Fruit fly (Drosophila melanogaster) whole organism, wandering third instar larva: ENCODE measurements around the gene CG33514.

Source experiments
- Abd-B ChIP-seq: fragments of >200 bp; optimal IDR thresholded peaks from 2 replicates; lab custom pipeline; 2017; ENCODE audit warnings: missing biosample characterization, missing genetic modification characterization
- CG32264 ChIP-seq: fragments of 200-800 bp; sonication (Bioruptor generic); optimal IDR thresholded peaks from 2 replicates; lab custom pipeline; 2016; ENCODE audit warnings: missing biosample characterization, missing genetic modification characterization
- CG9705 ChIP-seq: fragments of 200-800 bp; sonication (Bioruptor generic); optimal IDR thresholded peaks from 2 replicates; lab custom pipeline; 2018; ENCODE audit warnings: missing biosample characterization, mild to moderate bottlenecking, missing genetic modification characterization
- CrebA ChIP-seq: fragments of 200-800 bp; sonication (Bioruptor generic); optimal IDR thresholded peaks from 2 replicates; lab custom pipeline; 2016; ENCODE audit warnings: missing biosample characterization, mild to moderate bottlenecking, missing genetic modification characterization, borderline replicate concordance
- Dfd ChIP-seq: fragments of >200 bp; optimal IDR thresholded peaks from 2 replicates; lab custom pipeline; 2017; ENCODE audit warnings: missing biosample characterization, missing genetic modification characterization
- Dif ChIP-seq: fragments of 200-275, 200-300 bp; sonication (Bioruptor generic); optimal IDR thresholded peaks from 2 replicates; lab custom pipeline; 2018; ENCODE audit warnings: missing biosample characterization, missing genetic modification characterization; ENCODE audit not compliant: partially characterized antibody
- GATAd ChIP-seq: sonication (Bioruptor generic); optimal IDR thresholded peaks from 2 replicates; lab custom pipeline; 2016; ENCODE audit warnings: missing biosample characterization, missing genetic modification characterization
- HLH106 ChIP-seq: fragments of 200-800 bp; optimal IDR thresholded peaks from 3 replicates; lab custom pipeline; 2019; ENCODE audit warnings: missing biosample characterization, mild to moderate bottlenecking, missing genetic modification characterization, moderate library complexity
- Hnf4 ChIP-seq: fragments of 200-800 bp; sonication (Bioruptor generic); optimal IDR thresholded peaks from 2 replicates; lab custom pipeline; 2016; ENCODE audit warnings: missing biosample characterization, mild to moderate bottlenecking, missing genetic modification characterization
- Hr78 ChIP-seq: fragments of >200 bp; optimal IDR thresholded peaks from 2 replicates; lab custom pipeline; 2017; ENCODE audit warnings: missing biosample characterization, missing genetic modification characterization
- Hr83 ChIP-seq: fragments of 200-300 bp; sonication (Bioruptor generic); optimal IDR thresholded peaks from 2 replicates; lab custom pipeline; 2016; ENCODE audit warnings: missing biosample characterization, mild to moderate bottlenecking, missing genetic modification characterization, moderate library complexity; ENCODE audit not compliant: poor library complexity, severe bottlenecking
- Jra ChIP-seq: sonication (Bioruptor generic); optimal IDR thresholded peaks from 2 replicates; lab custom pipeline; 2016; ENCODE audit warnings: missing biosample characterization, missing genetic modification characterization
- Mio ChIP-seq: sonication (Bioruptor generic); optimal IDR thresholded peaks from 2 replicates; lab custom pipeline; 2016; ENCODE audit warnings: missing biosample characterization, missing genetic modification characterization
- Myc ChIP-seq: fragments of >200 bp; optimal IDR thresholded peaks from 2 replicates; lab custom pipeline; 2017
- N ChIP-seq: fragments of >200 bp; optimal IDR thresholded peaks from 2 replicates; lab custom pipeline; 2018; ENCODE audit warnings: missing biosample characterization, missing external identifiers, missing genetic modification characterization
- OdsH ChIP-seq: fragments of 200-800 bp; sonication (Bioruptor generic); optimal IDR thresholded peaks from 2 replicates; lab custom pipeline; 2016; ENCODE audit warnings: missing biosample characterization, mild to moderate bottlenecking, missing genetic modification characterization
- Rel ChIP-seq, 2 experiments: fragments of 200-800 bp; sonication (Bioruptor generic) in 1 of 2; optimal IDR thresholded peaks; 2 replicates in 1 of 2; 3 replicates in 1 of 2; lab custom pipeline; 2016 to 2019; ENCODE audit warnings: mild to moderate bottlenecking in 2 of 2, missing biosample characterization in 2 of 2, missing genetic modification characterization in 2 of 2, moderate library complexity in 1 of 2
- Sp1 ChIP-seq: fragments of 200-800 bp; sonication (Bioruptor generic); optimal IDR thresholded peaks from 3 replicates; lab custom pipeline; 2019; ENCODE audit warnings: missing biosample characterization, mild to moderate bottlenecking, missing genetic modification characterization, moderate library complexity
- Vsx2 ChIP-seq: fragments of 200-300, 225-300 bp; sonication (Bioruptor generic); optimal IDR thresholded peaks from 2 replicates; lab custom pipeline; 2018; ENCODE audit warnings: missing biosample characterization, missing genetic modification characterization; ENCODE audit not compliant: partially characterized antibody
- br ChIP-seq: fragments of 200-800 bp; sonication (Bioruptor generic); optimal IDR thresholded peaks from 2 replicates; lab custom pipeline; 2016; ENCODE audit warnings: missing biosample characterization, missing genetic modification characterization
- brk ChIP-seq: fragments of 200-800 bp; sonication (Bioruptor generic); optimal IDR thresholded peaks from 2 replicates; lab custom pipeline; 2016; ENCODE audit warnings: missing biosample characterization, mild to moderate bottlenecking, missing genetic modification characterization
- dl ChIP-seq, 2 experiments: fragments of 175-275, 200-275 bp in 1 of 2; fragments of 200-275 bp in 1 of 2; sonication (Bioruptor generic); optimal IDR thresholded peaks; lab custom pipeline; 2018; ENCODE audit warnings: mild to moderate bottlenecking in 2 of 2, missing biosample characterization in 2 of 2, missing genetic modification characterization in 2 of 2, moderate library complexity in 2 of 2; ENCODE audit not compliant: partially characterized antibody in 2 of 2, insufficient read depth in 1 of 2
- dmrt93B ChIP-seq: fragments of 200-800 bp; sonication (Bioruptor generic); optimal IDR thresholded peaks from 2 replicates; lab custom pipeline; 2018; ENCODE audit warnings: missing biosample characterization, mild to moderate bottlenecking, missing genetic modification characterization
- dsf ChIP-seq: sonication (Bioruptor generic); optimal IDR thresholded peaks from 2 replicates; lab custom pipeline; 2016; ENCODE audit warnings: missing biosample characterization, missing genetic modification characterization, borderline replicate concordance
- ey ChIP-seq: fragments of 200-800 bp; sonication (Bioruptor generic); optimal IDR thresholded peaks from 2 replicates; lab custom pipeline; 2016; ENCODE audit warnings: missing biosample characterization, missing genetic modification characterization
- foxo ChIP-seq, 2 experiments: fragments of 200-800 bp; sonication (Bioruptor generic); optimal IDR thresholded peaks; 2 replicates in 1 of 2; 3 replicates in 1 of 2; lab custom pipeline; 2016 to 2017; ENCODE audit warnings: missing biosample characterization in 2 of 2, missing genetic modification characterization in 2 of 2
- fru ChIP-seq: fragments of 200-800 bp; sonication (Bioruptor generic); optimal IDR thresholded peaks from 3 replicates; lab custom pipeline; 2016; ENCODE audit warnings: missing biosample characterization, mild to moderate bottlenecking, missing genetic modification characterization
- h ChIP-seq: fragments of 200-800 bp; sonication (Bioruptor generic); optimal IDR thresholded peaks from 3 replicates; lab custom pipeline; 2016; ENCODE audit warnings: missing biosample characterization, mild to moderate bottlenecking, missing genetic modification characterization
- jim ChIP-seq: fragments of 175-275, 200-325 bp; sonication (Bioruptor generic); optimal IDR thresholded peaks from 2 replicates; lab custom pipeline; 2016; ENCODE audit warnings: missing biosample characterization, mild to moderate bottlenecking, missing genetic modification characterization
- lola ChIP-seq: fragments of >200 bp; optimal IDR thresholded peaks from 2 replicates; lab custom pipeline; 2017; ENCODE audit warnings: missing biosample characterization, missing genetic modification characterization
- pan ChIP-seq: fragments of >200 bp; optimal IDR thresholded peaks from 2 replicates; lab custom pipeline; 2017
- psq ChIP-seq: fragments of 200-800 bp; sonication (Bioruptor generic); optimal IDR thresholded peaks from 3 replicates; lab custom pipeline; 2017; ENCODE audit warnings: missing biosample characterization, mild to moderate bottlenecking, missing genetic modification characterization, moderate library complexity
- rgr ChIP-seq: fragments of 200-800 bp; sonication (Bioruptor generic); optimal IDR thresholded peaks from 3 replicates; lab custom pipeline; 2016; ENCODE audit warnings: missing biosample characterization, mild to moderate bottlenecking, missing genetic modification characterization
- sage ChIP-seq: fragments of 200-800 bp; sonication (Bioruptor generic); optimal IDR thresholded peaks from 2 replicates; lab custom pipeline; 2016; ENCODE audit warnings: missing biosample characterization, mild to moderate bottlenecking, missing genetic modification characterization
- sv ChIP-seq: fragments of 200-800 bp; sonication (Bioruptor generic); optimal IDR thresholded peaks from 3 replicates; lab custom pipeline; 2016; ENCODE audit warnings: missing biosample characterization, missing genetic modification characterization
- tai ChIP-seq: sonication (Bioruptor generic); optimal IDR thresholded peaks from 2 replicates; lab custom pipeline; 2016; ENCODE audit warnings: missing biosample characterization, missing genetic modification characterization
- usp ChIP-seq: fragments of >200 bp; optimal IDR thresholded peaks from 2 replicates; lab custom pipeline; 2017; ENCODE audit warnings: missing biosample characterization, missing genetic modification characterization
- woc ChIP-seq: sonication (Bioruptor generic); optimal IDR thresholded peaks from 2 replicates; lab custom pipeline; 2016; ENCODE audit warnings: missing biosample characterization, mild to moderate bottlenecking, missing genetic modification characterization

CG33514 gene

DNA sequence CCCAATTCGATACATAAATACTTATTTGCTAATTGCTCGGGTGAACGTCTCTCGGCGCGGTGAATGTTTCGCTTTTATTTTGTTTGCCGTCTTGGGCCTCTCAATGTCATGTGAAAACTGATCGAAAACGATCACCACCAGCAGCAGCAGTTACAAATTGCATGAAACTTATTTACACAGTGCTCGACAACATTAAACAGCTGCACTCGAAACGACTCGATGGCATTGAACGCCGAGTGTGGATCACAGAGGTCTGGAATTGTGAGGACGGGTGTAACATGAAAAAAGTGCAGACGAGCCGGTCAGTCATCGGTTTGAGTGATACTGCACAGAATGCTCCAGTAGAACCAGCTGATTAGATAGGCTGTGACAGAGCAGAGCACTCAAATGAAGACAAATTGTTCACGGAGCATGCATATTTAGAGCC lies 7.5 kb upstream of the CG33514 start:
- TF ChIP-seq Dif (GFP tag; lab: Kevin White, UChicago) (no peak), Abd-B (no peak), usp (GFP tag; lab: Kevin White, UChicago) (no peak), Vsx2 (no peak), dl (GFP tag; optimal IDR thresholded peaks at IDR 0.05; lab: Kevin White, UChicago; ENCODE audit: insufficient read depth in 1 of 2, partially characterized antibody in 2 of 2) (no peak), sage (GFP tag; lab: Kevin White, UChicago) (no peak), ey (GFP tag; lab: Kevin White, UChicago) (no peak), Hr78 (GFP tag; lab: Kevin White, UChicago) (no peak), tai (peak; percentile 56), foxo (GFP tag; optimal IDR thresholded peaks at IDR 0.05; lab: Kevin White, UChicago) (peak in 1 of 2 experiments; percentile 47), CG9705 (GFP tag; lab: Kevin White, UChicago) (no peak), Hnf4 (GFP tag; lab: Kevin White, UChicago) (peak; percentile 60), Sp1 (peak; percentile 34), Rel (GFP tag; optimal IDR thresholded peaks at IDR 0.05; lab: Kevin White, UChicago) (no peak), Rel (tag; optimal IDR thresholded peaks at IDR 0.05; lab: Kevin White, UChicago) (peak; percentile 84), sv (GFP tag; lab: Kevin White, UChicago) (no peak), pan (lab: Kevin White, UChicago) (no peak), GATAd (GFP tag; lab: Kevin White, UChicago) (no peak), CrebA (GFP tag; lab: Kevin White, UChicago) (no peak), lola (GFP tag; lab: Kevin White, UChicago) (no peak), Dfd (GFP tag; lab: Kevin White, UChicago) (no peak), fru (GFP tag; lab: Kevin White, UChicago) (peak; percentile 46), Jra (peak; percentile 25), CG32264 (GFP tag; lab: Kevin White, UChicago) (peak; percentile 20), rgr (GFP tag; lab: Kevin White, UChicago) (peak; percentile 67), Hr83 (GFP tag; lab: Kevin White, UChicago) (peak; percentile 83), br (GFP tag; lab: Kevin White, UChicago) (peak; percentile 56), h (peak; percentile 75), N (GFP tag; lab: Kevin White, UChicago) (no peak), dmrt93B (GFP tag; lab: Kevin White, UChicago) (peak; percentile 16), Mio (GFP tag; lab: Kevin White, UChicago) (no peak), dsf (GFP tag; lab: Kevin White, UChicago) (no peak), woc (GFP tag; lab: Kevin White, UChicago) (no peak), Myc (lab: Kevin White, UChicago) (no peak), OdsH (peak; percentile 49), psq (GFP tag; lab: Kevin White, UChicago) (peak; percentile 41), jim (GFP tag; lab: Kevin White, UChicago) (no peak), HLH106 (tag; lab: Kevin White, UChicago) (peak; percentile 12), brk (GFP tag; lab: Kevin White, UChicago) (no peak)

DNA sequence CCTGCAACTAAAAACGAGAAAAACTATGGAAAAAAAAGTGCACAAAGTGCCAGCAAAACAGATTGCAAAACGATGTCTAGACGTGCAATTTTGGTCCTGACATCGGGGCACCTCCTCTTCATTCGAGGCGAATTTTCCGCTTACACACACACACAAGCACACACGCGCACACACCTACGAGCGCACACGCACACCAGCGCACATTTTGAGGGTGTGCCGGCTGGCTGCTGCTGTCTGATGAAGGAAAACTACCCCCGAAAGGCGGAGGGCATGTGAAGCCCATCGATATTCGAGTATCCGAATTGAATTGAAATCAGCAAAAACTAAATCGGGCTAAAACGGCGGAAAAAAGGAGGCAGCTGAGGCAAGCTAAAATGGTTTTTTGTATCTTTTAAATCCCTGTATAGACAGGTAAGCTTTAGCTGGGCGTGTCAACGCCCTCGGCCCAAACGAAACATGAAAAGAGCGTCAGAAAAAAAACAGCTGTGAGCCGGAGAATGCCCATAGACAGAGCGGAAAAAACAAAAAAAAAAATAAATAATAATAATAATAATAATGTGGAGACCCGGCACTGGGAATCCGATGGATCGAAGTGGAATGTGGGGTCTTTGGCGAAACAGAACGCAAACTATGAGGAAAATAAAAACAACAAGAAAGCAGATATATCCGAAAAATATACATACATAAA lies 5.4 kb upstream of the CG33514 start:
- TF ChIP-seq tai (no peak), Dfd (GFP tag; lab: Kevin White, UChicago) (peak; percentile 6)

DNA sequence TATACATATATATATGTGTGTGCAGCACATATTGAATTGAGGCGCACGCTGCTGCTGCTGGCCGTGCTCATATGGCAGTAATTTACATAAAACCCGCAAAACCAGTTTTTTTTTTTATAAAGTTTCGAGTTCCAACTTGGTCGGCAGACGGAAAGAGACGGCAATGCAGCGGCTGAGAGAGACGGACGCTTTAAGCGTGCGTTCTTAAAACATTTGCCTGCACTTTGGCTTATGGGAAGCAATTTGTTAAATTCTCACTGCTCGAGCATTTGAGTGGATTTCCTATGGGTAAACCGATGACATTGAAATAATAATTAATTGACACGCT lies 4.9 kb upstream of the CG33514 start:
- peak; percentile 35 for TF ChIP-seq Dif (GFP tag; lab: Kevin White, UChicago)
- peak; percentile 53 for TF ChIP-seq Vsx2
- TF ChIP-seq jim (GFP tag; lab: Kevin White, UChicago): no peak
- TF ChIP-seq brk (GFP tag; lab: Kevin White, UChicago): peak; percentile 3
- TF ChIP-seq Hr83 (GFP tag; lab: Kevin White, UChicago): no peak
- no peak for TF ChIP-seq foxo (GFP tag; optimal IDR thresholded peaks at IDR 0.05; lab: Kevin White, UChicago)
- TF ChIP-seq sage (GFP tag; lab: Kevin White, UChicago): peak; percentile 7
- TF ChIP-seq woc (GFP tag; lab: Kevin White, UChicago): no peak
- TF ChIP-seq Jra: no peak
- TF ChIP-seq CrebA (GFP tag; lab: Kevin White, UChicago): peak; percentile 50
- TF ChIP-seq Dfd (GFP tag; lab: Kevin White, UChicago): no peak
- TF ChIP-seq lola (GFP tag; lab: Kevin White, UChicago): no peak
- no peak for TF ChIP-seq fru (GFP tag; lab: Kevin White, UChicago)
- peak; percentile 45 for TF ChIP-seq h
